Fruit fly (Drosophila melanogaster) whole organism, embryonic: ENCODE results near the gene dpp.

Source experiments
- Adf1 ChIP-seq: fragments of 200-800 bp; sonication (Bioruptor generic); IDR thresholded peaks from 2 replicates; pipeline ENCODE4 v1.3.6; 2022; ENCODE audit warnings: missing biosample characterization, missing genetic modification characterization
- CG12219 ChIP-seq: fragments of 200-800 bp; sonication (Bioruptor generic); optimal IDR thresholded peaks from 3 replicates; lab custom pipeline; 2018; ENCODE audit warnings: missing biosample characterization, mild to moderate bottlenecking, missing genetic modification characterization
- CG13287 ChIP-seq: fragments of 200-800 bp; sonication (Bioruptor generic); IDR thresholded peaks from 2 replicates; pipeline ENCODE4 v1.3.6; 2022; ENCODE audit warnings: missing biosample characterization, missing genetic modification characterization; ENCODE audit not compliant: partially characterized antibody
- CG13296 ChIP-seq: fragments of 200-800 bp; sonication (Bioruptor generic); optimal IDR thresholded peaks from 3 replicates; lab custom pipeline; 2018; ENCODE audit warnings: missing biosample characterization, mild to moderate bottlenecking, missing genetic modification characterization
- CG14050 ChIP-seq: fragments of 200-800 bp; sonication (Bioruptor generic); IDR thresholded peaks from 3 replicates; pipeline ENCODE4 v1.3.6; 2022; ENCODE audit warnings: missing biosample characterization, missing genetic modification characterization
- CG14667 ChIP-seq: fragments of 200-800 bp; sonication (Bioruptor generic); IDR thresholded peaks from 2 replicates; pipeline ENCODE4 v1.3.6; 2022; ENCODE audit warnings: missing biosample characterization, missing genetic modification characterization
- CG15011 ChIP-seq: fragments of 200-800 bp; sonication (Bioruptor generic); optimal IDR thresholded peaks from 3 replicates; lab custom pipeline; 2018; ENCODE audit warnings: missing biosample characterization, mild to moderate bottlenecking, missing genetic modification characterization
- CG18262 ChIP-seq: fragments of 200-800 bp; optimal IDR thresholded peaks from 3 replicates; lab custom pipeline; 2019; ENCODE audit warnings: missing biosample characterization, mild to moderate bottlenecking, missing genetic modification characterization, moderate library complexity
- CG18764 ChIP-seq: fragments of 200-800 bp; sonication (Bioruptor generic); optimal IDR thresholded peaks from 3 replicates; lab custom pipeline; 2016; ENCODE audit warnings: missing biosample characterization, missing genetic modification characterization
- CG2120 ChIP-seq: fragments of 200-800 bp; sonication (Bioruptor generic); optimal IDR thresholded peaks from 3 replicates; lab custom pipeline; 2016; ENCODE audit warnings: missing biosample characterization, missing genetic modification characterization
- CG2202 ChIP-seq: fragments of 200-800 bp; sonication (Bioruptor generic); optimal IDR thresholded peaks from 2 replicates; lab custom pipeline; 2018; ENCODE audit warnings: missing biosample characterization, mild to moderate bottlenecking, missing genetic modification characterization
- CG4424 ChIP-seq: fragments of 200-800 bp; sonication (Bioruptor generic); optimal IDR thresholded peaks from 3 replicates; lab custom pipeline; 2016; ENCODE audit warnings: missing biosample characterization, missing genetic modification characterization
- CG5180 ChIP-seq: fragments of 200-800 bp; sonication (Bioruptor generic); optimal IDR thresholded peaks from 3 replicates; lab custom pipeline; 2017; ENCODE audit warnings: missing biosample characterization, missing genetic modification characterization, mild to moderate bottlenecking, moderate library complexity, missing genetic modification reagents
- CG6813 ChIP-seq: fragments of 200-800 bp; sonication (Bioruptor generic); optimal IDR thresholded peaks from 2 replicates; lab custom pipeline; 2017; ENCODE audit warnings: missing biosample characterization, missing genetic modification characterization, mild to moderate bottlenecking, moderate library complexity, missing genetic modification reagents
- CG6854 ChIP-seq: fragments of 200-800 bp; sonication (Bioruptor generic); optimal IDR thresholded peaks from 3 replicates; lab custom pipeline; 2017; ENCODE audit warnings: missing biosample characterization, mild to moderate bottlenecking, missing genetic modification characterization
- CG7556 ChIP-seq: fragments of 200-800 bp; sonication (Bioruptor generic); optimal IDR thresholded peaks from 2 replicates; lab custom pipeline; 2017; ENCODE audit warnings: missing biosample characterization, mild to moderate bottlenecking, missing genetic modification characterization
- CG8765 ChIP-seq: fragments of 200-800 bp; sonication (Bioruptor generic); IDR thresholded peaks from 2 replicates; pipeline ENCODE4 v1.3.6; 2022; ENCODE audit warnings: missing biosample characterization, missing genetic modification characterization
- CG9215 ChIP-seq: fragments of 200-800 bp; sonication (Bioruptor generic); IDR thresholded peaks from 2 replicates; pipeline ENCODE4 v1.3.6; 2022; ENCODE audit warnings: missing biosample characterization, missing genetic modification characterization
- CG9437 ChIP-seq: fragments of 200-800 bp; sonication (Bioruptor generic); optimal IDR thresholded peaks from 2 replicates; lab custom pipeline; 2018; ENCODE audit warnings: missing biosample characterization, mild to moderate bottlenecking, missing genetic modification characterization
- CG9817 ChIP-seq: fragments of 200-800 bp; sonication (Bioruptor generic); optimal IDR thresholded peaks from 2 replicates; lab custom pipeline; 2018; ENCODE audit warnings: missing biosample characterization, mild to moderate bottlenecking, missing genetic modification characterization, moderate library complexity
- CTCF ChIP-seq: fragments of 200-800 bp; sonication (Bioruptor generic); optimal IDR thresholded peaks from 2 replicates; lab custom pipeline; 2017; ENCODE audit warnings: missing biosample characterization, mild to moderate bottlenecking, missing genetic modification characterization, moderate library complexity
- E2f1 ChIP-seq: fragments of 200-800 bp; sonication (Bioruptor generic); IDR thresholded peaks from 2 replicates; pipeline ENCODE4 v1.3.6; 2022; ENCODE audit warnings: missing biosample characterization, missing genetic modification characterization
- HHEX ChIP-seq: fragments of 200-800 bp; sonication (Bioruptor generic); optimal IDR thresholded peaks from 3 replicates; lab custom pipeline; 2017; ENCODE audit warnings: missing biosample characterization, mild to moderate bottlenecking, missing genetic modification characterization, missing genetic modification reagents
- Meics ChIP-seq: fragments of 200-800 bp; sonication (Bioruptor generic); optimal IDR thresholded peaks from 2 replicates; lab custom pipeline; 2017; ENCODE audit warnings: missing biosample characterization, mild to moderate bottlenecking, missing genetic modification characterization
- NC2β ChIP-seq: fragments of 200-800 bp; sonication (Bioruptor generic); optimal IDR thresholded peaks from 2 replicates; lab custom pipeline; 2016; ENCODE audit warnings: missing biosample characterization, missing genetic modification characterization
- NFAT ChIP-seq: fragments of 200-800 bp; sonication (Bioruptor generic); IDR thresholded peaks from 2 replicates; pipeline ENCODE4 v1.3.6; 2022; ENCODE audit warnings: missing biosample characterization, missing genetic modification characterization
- Pdp1 ChIP-seq, 2 experiments: fragments of 200-800 bp; sonication (Bioruptor generic); optimal IDR thresholded peaks; 3 replicates each; lab custom pipeline; 2016; ENCODE audit warnings: missing biosample characterization in 2 of 2, missing genetic modification characterization in 2 of 2, mild to moderate bottlenecking in 1 of 2, moderate library complexity in 1 of 2
- Poxn ChIP-seq: fragments of 200-800 bp; sonication (Bioruptor generic); IDR thresholded peaks from 2 replicates; pipeline ENCODE4 v1.3.6; 2022; ENCODE audit warnings: missing biosample characterization, missing genetic modification characterization
- Ravus ChIP-seq: fragments of 200-800 bp; sonication (Bioruptor generic); IDR thresholded peaks from 2 replicates; pipeline ENCODE4 v1.3.6; 2022; ENCODE audit warnings: missing biosample characterization, missing genetic modification characterization
- Trl ChIP-seq, 3 experiments: fragments of >200 bp in 2 of 3; fragments of 200-800 bp in 1 of 3; sonication (Bioruptor generic) in 1 of 3; optimal IDR thresholded peaks; 2 replicates in 1 of 3; 3 replicates in 2 of 3; lab custom pipeline; 2016 to 2017; ENCODE audit warnings: missing biosample characterization in 1 of 3, missing genetic modification characterization in 1 of 3
- ara ChIP-seq: fragments of 200-800 bp; sonication (Bioruptor generic); IDR thresholded peaks from 2 replicates; pipeline ENCODE4 v1.3.6; 2022; ENCODE audit warnings: missing biosample characterization, missing genetic modification characterization
- bsh ChIP-seq, 2 experiments: fragments of 200-800 bp; sonication (Bioruptor generic); optimal IDR thresholded peaks; 2 replicates each; lab custom pipeline; 2017 to 2018; ENCODE audit warnings: mild to moderate bottlenecking in 2 of 2, missing biosample characterization in 2 of 2, missing genetic modification characterization in 2 of 2, moderate library complexity in 1 of 2
- chif ChIP-seq, 2 experiments: fragments of 200-800 bp; sonication (Bioruptor generic); optimal IDR thresholded peaks; 3 replicates each; lab custom pipeline; 2016; ENCODE audit warnings: missing biosample characterization in 2 of 2, missing genetic modification characterization in 2 of 2
- chinmo ChIP-seq: fragments of 200-800 bp; sonication (Bioruptor generic); IDR thresholded peaks from 4 replicates; pipeline ENCODE4 v1.3.6; 2022; ENCODE audit warnings: missing biosample characterization, missing genetic modification characterization; ENCODE audit not compliant: partially characterized antibody
- dm ChIP-seq: fragments of 200-800 bp; sonication (Bioruptor generic); optimal IDR thresholded peaks from 3 replicates; lab custom pipeline; 2016; ENCODE audit warnings: missing biosample characterization, missing genetic modification characterization
- dmrt11E ChIP-seq: fragments of 200-800 bp; sonication (Bioruptor generic); optimal IDR thresholded peaks from 3 replicates; lab custom pipeline; 2018; ENCODE audit warnings: missing biosample characterization, mild to moderate bottlenecking, missing genetic modification characterization, moderate library complexity
- dmrt99B ChIP-seq: fragments of 200-800 bp; sonication (Bioruptor generic); optimal IDR thresholded peaks from 2 replicates; lab custom pipeline; 2018; ENCODE audit warnings: missing biosample characterization, mild to moderate bottlenecking, missing genetic modification characterization, moderate library complexity
- en ChIP-seq: fragments of 200-800 bp; sonication (Bioruptor generic); optimal IDR thresholded peaks from 2 replicates; lab custom pipeline; 2016; ENCODE audit warnings: missing biosample characterization, missing genetic modification characterization
- hb ChIP-seq: fragments of 200-800 bp; sonication (Bioruptor generic); IDR thresholded peaks from 3 replicates; pipeline ENCODE4 v1.3.6; 2022; ENCODE audit warnings: missing biosample characterization, missing genetic modification characterization; ENCODE audit not compliant: partially characterized antibody
- jigr1 ChIP-seq: fragments of 200-800 bp; sonication (Bioruptor generic); IDR thresholded peaks from 3 replicates; pipeline ENCODE4 v1.3.6; 2022; ENCODE audit warnings: missing biosample characterization, missing genetic modification characterization
- lilli ChIP-seq: fragments of 200-800 bp; sonication (Bioruptor generic); optimal IDR thresholded peaks from 3 replicates; lab custom pipeline; 2016; ENCODE audit warnings: missing biosample characterization, missing genetic modification characterization
- nerfin-1 ChIP-seq: fragments of 200-800 bp; sonication (Bioruptor generic); optimal IDR thresholded peaks from 3 replicates; lab custom pipeline; 2019; ENCODE audit warnings: missing biosample characterization, mild to moderate bottlenecking, missing genetic modification characterization, moderate library complexity
- nerfin-2 ChIP-seq: fragments of 200-800 bp; sonication (Bioruptor generic); IDR thresholded peaks from 2 replicates; pipeline ENCODE4 v1.3.6; 2022; ENCODE audit warnings: missing biosample characterization, missing genetic modification characterization; ENCODE audit not compliant: partially characterized antibody
- nmo ChIP-seq: fragments of 200-800 bp; sonication (Bioruptor generic); optimal IDR thresholded peaks from 2 replicates; lab custom pipeline; 2018; ENCODE audit warnings: missing biosample characterization, mild to moderate bottlenecking, missing genetic modification characterization, moderate library complexity
- pita ChIP-seq: fragments of 200-800 bp; sonication (Bioruptor generic); optimal IDR thresholded peaks from 2 replicates; lab custom pipeline; 2017; ENCODE audit warnings: missing biosample characterization, mild to moderate bottlenecking, missing genetic modification characterization
- ro ChIP-seq: fragments of 200-800 bp; sonication (Bioruptor generic); IDR thresholded peaks from 2 replicates; pipeline ENCODE4 v1.3.6; 2022; ENCODE audit warnings: missing biosample characterization, missing genetic modification characterization
- row ChIP-seq: fragments of 200-800 bp; sonication (Bioruptor generic); IDR thresholded peaks from 3 replicates; pipeline ENCODE4 v1.3.6; 2022; ENCODE audit warnings: missing biosample characterization, missing genetic modification characterization
- salm ChIP-seq: fragments of 200-800 bp; sonication (Bioruptor generic); optimal IDR thresholded peaks from 2 replicates; lab custom pipeline; 2018; ENCODE audit warnings: missing biosample characterization, mild to moderate bottlenecking, missing genetic modification characterization
- sc ChIP-seq, 3 experiments: fragments of >200 bp in 2 of 3; fragments of 200-800 bp in 1 of 3; sonication (Bioruptor generic) in 1 of 3; optimal IDR thresholded peaks; 2 replicates in 2 of 3; 3 replicates in 1 of 3; lab custom pipeline; 2017; ENCODE audit warnings: mild to moderate bottlenecking in 1 of 3, missing biosample characterization in 1 of 3, missing genetic modification characterization in 1 of 3, missing genetic modification reagents in 1 of 3
- slou ChIP-seq: fragments of 200-800 bp; sonication (Bioruptor generic); optimal IDR thresholded peaks from 3 replicates; lab custom pipeline; 2016; ENCODE audit warnings: missing biosample characterization, missing genetic modification characterization
- tll ChIP-seq, 2 experiments: fragments of 200-800 bp in 1 of 2; fragments of >200 bp in 1 of 2; sonication (Bioruptor generic) in 1 of 2; optimal IDR thresholded peaks; 2 replicates each; lab custom pipeline; 2017 to 2019; ENCODE audit warnings: missing biosample characterization in 2 of 2, missing genetic modification characterization in 2 of 2, mild to moderate bottlenecking in 1 of 2, moderate library complexity in 1 of 2

Gene dpp

dm6 chr2L:2382971-2383370 is 45.2 kb upstream of the dpp start, which contains the start of gene PIG-Wa (continued):
- no peak for TF ChIP-seq Poxn (GFP tag; lab: Robert Waterston, UW)
- TF ChIP-seq CG6813 = no peak
- no peak for TF ChIP-seq CG2202 (tag; lab: Kevin White, UChicago)
- no peak for TF ChIP-seq CG9215 (GFP tag; lab: Robert Waterston, UW)
- TF ChIP-seq Meics = no peak
- TF ChIP-seq NC2β (GFP tag; lab: Kevin White, UChicago) = peak; percentile 5
- TF ChIP-seq lilli = no peak
- no peak for TF ChIP-seq Pdp1 (GFP tag; optimal IDR thresholded peaks at IDR 0.05; lab: Kevin White, UChicago)
- no peak for TF ChIP-seq CTCF
- TF ChIP-seq CG18262 (tag; lab: Kevin White, UChicago) = no peak
- no peak for TF ChIP-seq Trl (optimal IDR thresholded peaks at IDR 0.05; lab: Kevin White, UChicago)
- peak; percentile 5 for TF ChIP-seq Trl (GFP tag; optimal IDR thresholded peaks at IDR 0.05; lab: Kevin White, UChicago)
- no peak for TF ChIP-seq ara (GFP tag; lab: Robert Waterston, UW)
- TF ChIP-seq CG8765 = no peak
- no peak for TF ChIP-seq jigr1
- no peak for TF ChIP-seq HHEX
- no peak for TF ChIP-seq hb
- TF ChIP-seq CG9437 = no peak
- TF ChIP-seq bsh (GFP tag; optimal IDR thresholded peaks at IDR 0.05; lab: Kevin White, UChicago) = no peak
- no peak for TF ChIP-seq CG13296 (GFP tag; lab: Kevin White, UChicago)
- no peak for TF ChIP-seq pita (GFP tag; lab: Kevin White, UChicago)
- TF ChIP-seq dmrt11E (tag; lab: Kevin White, UChicago) = no peak
- no peak for TF ChIP-seq CG2120 (GFP tag; lab: Kevin White, UChicago)
- no peak for TF ChIP-seq E2f1 (GFP tag; lab: Robert Waterston, UW)
- no peak for TF ChIP-seq salm (tag; lab: Kevin White, UChicago)
- TF ChIP-seq NFAT = no peak
- no peak for TF ChIP-seq CG18764
- no peak for TF ChIP-seq CG14667 (GFP tag; lab: Robert Waterston, UW)
- TF ChIP-seq CG14050 (GFP tag; lab: Robert Waterston, UW) = no peak
- peak; percentile 64 for TF ChIP-seq nmo (GFP tag; lab: Kevin White, UChicago)
- no peak for TF ChIP-seq Adf1
- TF ChIP-seq row = peak; percentile 39; the same call in 1 of the 3 replicates
- no peak for TF ChIP-seq dmrt99B
- TF ChIP-seq CG13287 (GFP tag; lab: Robert Waterston, UW) = peak; percentile 62
- no peak for TF ChIP-seq CG12219
- no peak for TF ChIP-seq CG6854 (GFP tag; lab: Kevin White, UChicago)
- no peak for TF ChIP-seq chif (GFP tag; optimal IDR thresholded peaks at IDR 0.05; lab: Kevin White, UChicago)
- TF ChIP-seq CG4424 (GFP tag; lab: Kevin White, UChicago) = no peak
- no peak for TF ChIP-seq dm (GFP tag; lab: Kevin White, UChicago)
- no peak for TF ChIP-seq CG5180
- no peak for TF ChIP-seq en (GFP tag; lab: Kevin White, UChicago)
- no peak for TF ChIP-seq CG15011 (GFP tag; lab: Kevin White, UChicago)
- TF ChIP-seq slou (GFP tag; lab: Kevin White, UChicago) = no peak
- TF ChIP-seq ro = no peak
- peak; percentile 80 for TF ChIP-seq nerfin-1 (tag; lab: Kevin White, UChicago)
- no peak for TF ChIP-seq Ravus (GFP tag; lab: Robert Waterston, UW)
- no peak for TF ChIP-seq nerfin-2 (GFP tag; lab: Robert Waterston, UW)
- TF ChIP-seq sc (optimal IDR thresholded peaks at IDR 0.05; lab: Kevin White, UChicago) = no peak
- TF ChIP-seq sc (GFP tag; optimal IDR thresholded peaks at IDR 0.05; lab: Kevin White, UChicago) = no peak
- no peak for TF ChIP-seq tll (GFP tag; optimal IDR thresholded peaks at IDR 0.05; lab: Kevin White, UChicago)
- no peak for TF ChIP-seq CG9817 (tag; lab: Kevin White, UChicago)
- TF ChIP-seq CG7556 = no peak
- no peak for TF ChIP-seq chinmo (GFP tag; lab: Robert Waterston, UW)
